Worm (Caenorhabditis elegans): ENCODE results near the gene spk-1.

ce11 chrIII:9471996-9472395, 15.6 kb downstream of the spk-1 start:
- no peak for TF ChIP-seq him-1 (tag; optimal IDR thresholded peaks at IDR 0.05)
- TF ChIP-seq dao-5 (tag; optimal IDR thresholded peaks at IDR 0.05): no peak

Measured in whole organism, L4/young adult.